Worm (Caenorhabditis elegans): ENCODE results near the gene gap-2.

DNA sequence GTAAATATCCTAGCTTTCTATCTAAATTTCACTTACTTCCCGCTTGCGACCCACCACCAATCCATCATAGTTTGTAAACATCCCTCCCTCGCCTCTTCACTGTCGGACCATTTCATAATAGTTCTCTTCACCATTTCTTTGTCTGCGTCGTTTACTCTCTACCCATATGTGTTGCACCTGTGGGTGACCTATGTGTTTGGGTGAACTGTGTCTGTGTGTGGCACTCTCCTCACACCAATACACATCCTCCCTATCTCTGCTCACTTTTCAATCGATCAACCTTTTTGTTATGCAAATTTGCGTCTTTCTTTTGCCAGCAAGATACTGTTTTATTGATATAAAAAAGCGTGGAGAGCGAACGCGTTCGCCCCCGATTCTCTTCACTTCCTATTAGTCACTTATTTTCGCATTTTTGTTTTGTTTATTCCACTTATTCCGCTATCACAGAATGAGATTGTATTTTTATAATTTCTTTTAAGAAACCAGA lies 32.7 kb downstream of the gap-2 start:
- TF ChIP-seq W03F9.2 (tag; optimal IDR thresholded peaks at IDR 0.05), result no peak
- no peak for TF ChIP-seq him-1 (tag; optimal IDR thresholded peaks at IDR 0.05)
- no peak for TF ChIP-seq dao-5 (tag; optimal IDR thresholded peaks at IDR 0.05)

Measured in whole organism, L4/young adult.